Fruit fly (Drosophila melanogaster): ENCODE measurements around the gene Atg17.

The Atg17 gene

DNA sequence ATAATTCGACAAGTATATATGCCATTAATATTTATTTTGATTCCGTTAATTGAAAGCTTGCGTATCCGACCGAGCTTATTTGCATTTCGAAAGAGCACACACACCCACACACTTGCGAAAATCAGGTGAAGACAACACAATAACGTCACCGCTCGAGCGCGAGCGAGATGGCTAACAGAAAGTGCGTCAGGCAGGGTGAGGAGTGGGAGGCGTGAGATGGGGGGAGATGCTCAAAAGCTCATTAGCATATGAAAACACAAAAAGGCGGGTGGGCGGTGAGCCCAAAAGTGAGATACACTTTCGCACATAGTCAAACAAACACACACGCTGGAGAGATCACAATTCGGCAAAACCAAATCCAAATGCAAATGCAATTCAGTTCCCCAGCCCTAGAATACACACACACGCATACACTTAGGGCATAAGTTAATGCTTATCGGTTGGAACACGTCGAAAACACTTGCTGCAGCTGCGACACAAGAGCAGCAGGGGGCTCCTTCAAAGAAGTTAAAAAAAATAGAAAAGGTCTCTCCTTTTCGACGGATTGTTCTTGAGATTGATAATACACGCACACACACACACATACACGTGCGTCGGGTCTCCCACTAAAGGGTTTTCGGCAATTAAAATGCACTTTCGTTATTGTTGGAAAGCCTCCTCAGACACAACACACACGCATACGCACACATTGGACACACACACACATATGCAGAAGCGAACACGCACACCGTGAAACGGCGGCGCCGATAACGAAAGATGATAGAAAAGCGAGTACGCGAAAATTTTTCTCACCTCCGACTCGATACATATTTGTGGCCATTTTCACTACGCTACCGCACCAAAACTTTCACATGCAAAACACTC, 21.6 kb upstream of the Atg17 start (continued):
- TF ChIP-seq mld (GFP tag; IDR thresholded peaks at IDR 0.05; ENCODE audit: partially characterized antibody) (no peak), ham (GFP tag; IDR thresholded peaks at IDR 0.05) (no peak), CG2712 (tag; optimal IDR thresholded peaks at IDR 0.05) (no peak), CG31388 (GFP tag; optimal IDR thresholded peaks at IDR 0.05) (no peak), CG10274 (GFP tag; optimal IDR thresholded peaks at IDR 0.05) (no peak), CG12299 (tag; optimal IDR thresholded peaks at IDR 0.05) (no peak), CG8478 (optimal IDR thresholded peaks at IDR 0.05) (peak; percentile 67), cg (GFP tag; optimal IDR thresholded peaks at IDR 0.05) (peak; percentile 98), MESR4 (GFP tag; optimal IDR thresholded peaks at IDR 0.05) (peak; percentile 86), hkb (optimal IDR thresholded peaks at IDR 0.05) (no peak), hkb (GFP tag; IDR thresholded peaks at IDR 0.05) (peak; percentile 11; the same call in 1 of the 2 replicates), kni (GFP tag; optimal IDR thresholded peaks at IDR 0.05) (peak; percentile 66), CG14710 (tag; optimal IDR thresholded peaks at IDR 0.05) (no peak), CG11560 (tag; IDR thresholded peaks at IDR 0.05) (no peak), Six4 (GFP tag; optimal IDR thresholded peaks at IDR 0.05) (no peak), toy (GFP tag; IDR thresholded peaks at IDR 0.05) (no peak), ab (GFP tag; optimal IDR thresholded peaks at IDR 0.05) (no peak), CG12942 (GFP tag; optimal IDR thresholded peaks at IDR 0.05) (no peak), ac (GFP tag; optimal IDR thresholded peaks at IDR 0.05) (no peak), tx (GFP tag; optimal IDR thresholded peaks at IDR 0.05) (no peak), H2.0 (GFP tag; IDR thresholded peaks at IDR 0.05) (no peak), CG15514 (GFP tag; optimal IDR thresholded peaks at IDR 0.05) (no peak), crol (GFP tag; IDR thresholded peaks at IDR 0.05) (peak; percentile 72), CG10147 (GFP tag; optimal IDR thresholded peaks at IDR 0.05) (no peak), CG12769 (tag; optimal IDR thresholded peaks at IDR 0.05) (peak; percentile 53), twi (tag; optimal IDR thresholded peaks at IDR 0.05) (no peak), seq (GFP tag; IDR thresholded peaks at IDR 0.05) (no peak), Drgx (GFP tag; IDR thresholded peaks at IDR 0.05) (peak; percentile 39; the same call in 1 of the 2 replicates), CG11456 (GFP tag; IDR thresholded peaks at IDR 0.05) (no peak), Bgb (GFP tag; IDR thresholded peaks at IDR 0.05; ENCODE audit: partially characterized antibody) (no peak), CG2116 (GFP tag; optimal IDR thresholded peaks at IDR 0.05) (no peak), CG2889 (GFP tag; IDR thresholded peaks at IDR 0.05) (no peak), bowl (GFP tag; IDR thresholded peaks at IDR 0.05) (no peak), Sry-δ (GFP tag; optimal IDR thresholded peaks at IDR 0.05) (no peak), CG31365 (tag; optimal IDR thresholded peaks at IDR 0.05) (no peak), B-H1 (GFP tag; IDR thresholded peaks at IDR 0.05) (no peak), nerfin-1 (tag; optimal IDR thresholded peaks at IDR 0.05) (no peak), CG17186 (GFP tag; optimal IDR thresholded peaks at IDR 0.05) (no peak), CG12744 (GFP tag; optimal IDR thresholded peaks at IDR 0.05) (no peak), Mes4 (GFP tag; optimal IDR thresholded peaks at IDR 0.05) (no peak), nerfin-2 (GFP tag; IDR thresholded peaks at IDR 0.05; ENCODE audit: partially characterized antibody) (0 out of 2 replicates have a peak, but pooled peaks have one; percentile 20), Hmr (GFP tag; optimal IDR thresholded peaks at IDR 0.05) (no peak), dpn (GFP tag; optimal IDR thresholded peaks at IDR 0.05) (no peak), vfl (GFP tag; optimal IDR thresholded peaks at IDR 0.05) (no peak), CG7987 (GFP tag; optimal IDR thresholded peaks at IDR 0.05) (no peak), CG12391 (tag; optimal IDR thresholded peaks at IDR 0.05) (no peak), gcm2 (GFP tag; optimal IDR thresholded peaks at IDR 0.05) (no peak), CG1603 (tag; optimal IDR thresholded peaks at IDR 0.05) (no peak), vvl (GFP tag; IDR thresholded peaks at IDR 0.05) (peak; percentile 52; the same call in 1 of the 2 replicates), crp (GFP tag; optimal IDR thresholded peaks at IDR 0.05) (no peak)
